Worm (Caenorhabditis elegans) whole organism, L4 larva: ENCODE measurements around the gene idpb-5.
A peak's percentile ranks its signal among the peaks of the same experiment; 100 is the strongest.

ENCODE experiments used
- F10B5.3 ChIP-seq: sonication (generic microtip); optimal IDR thresholded peaks from 2 replicates; lab custom pipeline; 2016; ENCODE audit warnings: mild to moderate bottlenecking, missing genetic modification characterization, missing compliant biosample characterization
- F49E8.2 ChIP-seq: sonication (generic microtip); optimal IDR thresholded peaks from 2 replicates; lab custom pipeline; 2016; ENCODE audit warnings: missing compliant biosample characterization, mild to moderate bottlenecking, missing genetic modification characterization, borderline replicate concordance
- Y105C5A.15 ChIP-seq: fragments of 200-800 bp; sonication (Bioruptor generic); IDR thresholded peaks from 2 replicates; pipeline ENCODE4 v1.3.6; 2022; ENCODE audit warnings: missing genetic modification characterization, missing compliant biosample characterization
- Y48G9A.11 ChIP-seq: fragments of 200-800 bp; sonication (Bioruptor generic); IDR thresholded peaks from 2 replicates; pipeline ENCODE4 v1.3.6; 2022; ENCODE audit warnings: missing genetic modification reagents, missing genetic modification characterization, missing compliant biosample characterization
- Y75B8A.6 ChIP-seq: fragments of 200-800 bp; sonication (Bioruptor generic); IDR thresholded peaks from 2 replicates; pipeline ENCODE4 v1.3.6; 2022; ENCODE audit warnings: missing genetic modification reagents, missing genetic modification characterization, missing compliant biosample characterization
- aha-1 ChIP-seq: fragments of 150-350 bp; peaks from one replicate; lab custom pipeline; 2014; ENCODE audit warnings: missing biosample characterization, missing genetic modification characterization
- arid-1 ChIP-seq: fragments of 200-800 bp; sonication (Bioruptor generic); conservative IDR thresholded peaks from 2 replicates; pipeline ENCODE4 v1.3.6; 2022; ENCODE audit warnings: missing genetic modification reagents, missing genetic modification characterization, missing compliant biosample characterization
- attf-4 ChIP-seq: sonication (generic microtip); optimal IDR thresholded peaks from 3 replicates; lab custom pipeline; 2017; ENCODE audit warnings: missing biosample characterization, missing genetic modification characterization
- ceh-32 ChIP-seq: sonication (generic microtip); optimal IDR thresholded peaks from 2 replicates; lab custom pipeline; 2016; ENCODE audit warnings: mild to moderate bottlenecking, missing genetic modification characterization, missing compliant biosample characterization; ENCODE audit not compliant: poor library complexity
- ceh-44 ChIP-seq: fragments of 200-800 bp; sonication (Bioruptor generic); IDR thresholded peaks from 2 replicates; pipeline ENCODE4 v1.3.6; 2022; ENCODE audit warnings: missing genetic modification reagents, missing genetic modification characterization, missing compliant biosample characterization
- cey-2 ChIP-seq: sonication (generic microtip); optimal IDR thresholded peaks from 3 replicates; lab custom pipeline; 2017; ENCODE audit warnings: missing genetic modification characterization, mild to moderate bottlenecking, missing compliant biosample characterization, antibody characterized with exemption, borderline replicate concordance; ENCODE audit not compliant: insufficient read depth
- ctbp-1 ChIP-seq: fragments of 200-800 bp; sonication (Bioruptor generic); IDR thresholded peaks from 2 replicates; pipeline ENCODE4 v1.3.6; 2022; ENCODE audit warnings: missing genetic modification reagents, missing genetic modification characterization, missing compliant biosample characterization
- daf-16 ChIP-seq, 3 experiments: sonication (generic microtip); optimal IDR thresholded peaks; 2 replicates each; lab custom pipeline; 2016 to 2017; ENCODE audit warnings: missing genetic modification characterization in 3 of 3, missing genetic modification reagents in 3 of 3, mild to moderate bottlenecking in 2 of 3, missing compliant biosample characterization in 2 of 3, missing biosample characterization in 1 of 3, moderate library complexity in 1 of 3
- dmd-8 ChIP-seq: fragments of 200-800 bp; sonication (Bioruptor generic); IDR thresholded peaks from 2 replicates; pipeline ENCODE4 v1.3.6; 2022; ENCODE audit warnings: missing genetic modification characterization, missing compliant biosample characterization
- dpl-1 ChIP-seq: fragments of 150-350 bp; optimal IDR thresholded peaks from 2 replicates; lab custom pipeline; 2014; ENCODE audit warnings: missing biosample characterization, missing genetic modification reagents, missing genetic modification characterization
- egl-27 ChIP-seq: sonication (generic microtip); optimal IDR thresholded peaks from 3 replicates; lab custom pipeline; 2017; ENCODE audit warnings: missing biosample characterization, missing genetic modification reagents, missing genetic modification characterization
- hlh-11 ChIP-seq: fragments of 200-800 bp; sonication (Bioruptor generic); optimal IDR thresholded peaks from 2 replicates; lab custom pipeline; 2018; ENCODE audit warnings: mild to moderate bottlenecking, missing genetic modification characterization, missing compliant biosample characterization
- hmg-1.1 ChIP-seq: fragments of 200-800 bp; sonication (Bioruptor generic); IDR thresholded peaks from 2 replicates; pipeline ENCODE4 v1.3.6; 2022; ENCODE audit warnings: missing genetic modification reagents, missing genetic modification characterization, missing compliant biosample characterization
- lim-7 ChIP-seq: fragments of 200-800 bp; sonication (Bioruptor generic); IDR thresholded peaks from 2 replicates; pipeline ENCODE4 v1.3.6; 2022; ENCODE audit warnings: missing genetic modification characterization, missing compliant biosample characterization
- lin-1 ChIP-seq: fragments of 200-800 bp; sonication (Bioruptor generic); IDR thresholded peaks from 2 replicates; pipeline ENCODE4 v1.3.6; 2022; ENCODE audit warnings: missing genetic modification reagents, missing genetic modification characterization, missing compliant biosample characterization
- lin-13 ChIP-seq: fragments of 150-350 bp; optimal IDR thresholded peaks from 2 replicates; lab custom pipeline; 2014; ENCODE audit warnings: missing biosample characterization, missing genetic modification reagents, missing genetic modification characterization
- lin-38 ChIP-seq: fragments of 200-800 bp; sonication (Bioruptor generic); IDR thresholded peaks from 2 replicates; pipeline ENCODE4 v1.3.6; 2022; ENCODE audit warnings: missing genetic modification reagents, missing genetic modification characterization, missing compliant biosample characterization
- lin-39 ChIP-seq: fragments of 150-350 bp; optimal IDR thresholded peaks from 2 replicates; lab custom pipeline; 2014; ENCODE audit warnings: missing biosample characterization, missing genetic modification reagents, missing genetic modification characterization
- lir-3 ChIP-seq: sonication (generic microtip); optimal IDR thresholded peaks from 2 replicates; lab custom pipeline; 2016; ENCODE audit warnings: mild to moderate bottlenecking, missing genetic modification characterization, missing compliant biosample characterization
- mxl-2 ChIP-seq: fragments of 200-800 bp; sonication (Bioruptor generic); conservative IDR thresholded peaks from 2 replicates; pipeline ENCODE4 v1.3.6; 2022; ENCODE audit warnings: missing genetic modification reagents, missing genetic modification characterization, missing compliant biosample characterization
- mxl-3 ChIP-seq: fragments of 200-800 bp; sonication (Bioruptor generic); optimal IDR thresholded peaks from 2 replicates; lab custom pipeline; 2018; ENCODE audit warnings: mild to moderate bottlenecking, missing genetic modification characterization, missing compliant biosample characterization
- nhr-10 ChIP-seq: fragments of 150-350 bp; optimal IDR thresholded peaks from 2 replicates; lab custom pipeline; 2014; ENCODE audit warnings: missing biosample characterization, missing genetic modification characterization
- nhr-237 ChIP-seq: sonication (generic microtip); optimal IDR thresholded peaks from 2 replicates; lab custom pipeline; 2017; ENCODE audit warnings: missing biosample characterization, missing genetic modification characterization
- nhr-77 ChIP-seq: fragments of 150-350 bp; optimal IDR thresholded peaks from 2 replicates; lab custom pipeline; 2014; ENCODE audit warnings: missing biosample characterization, missing genetic modification characterization
- pha-4 ChIP-seq, 2 experiments: fragments of 150-350 bp in 1 of 2; fragments of 200-800 bp in 1 of 2; sonication (Bioruptor generic) in 1 of 2; IDR thresholded peaks in 1 of 2; optimal IDR thresholded peaks in 1 of 2; 2 replicates each; pipeline versions ENCODE4 v1.3.6 to Lab custom; 2014 to 2022; ENCODE audit warnings: missing genetic modification characterization in 2 of 2, missing genetic modification reagents in 2 of 2, missing biosample characterization in 1 of 2, missing compliant biosample characterization in 1 of 2
- skn-1 ChIP-seq: fragments of 150-350 bp; optimal IDR thresholded peaks from 2 replicates; lab custom pipeline; 2014; ENCODE audit warnings: missing biosample characterization, missing genetic modification characterization
- tra-1 ChIP-seq: fragments of 200-800 bp; sonication (Bioruptor generic); IDR thresholded peaks from 2 replicates; pipeline ENCODE4 v1.3.6; 2022; ENCODE audit warnings: missing genetic modification reagents, missing genetic modification characterization, missing compliant biosample characterization
- unc-130 ChIP-seq: sonication (generic microtip); optimal IDR thresholded peaks from 2 replicates; lab custom pipeline; 2016; ENCODE audit warnings: missing genetic modification reagents, missing genetic modification characterization, missing compliant biosample characterization
- unc-62 ChIP-seq, 3 experiments: fragments of 150-350 bp in 1 of 3; sonication (generic microtip); optimal IDR thresholded peaks in 2 of 3; peaks in 1 of 3; 1 replicate in 1 of 3; 2 replicates in 2 of 3; lab custom pipeline; 2014 to 2017; ENCODE audit warnings: missing biosample characterization in 3 of 3, missing genetic modification characterization in 3 of 3, missing genetic modification reagents in 3 of 3, missing genotype in 1 of 3
- vab-7 ChIP-seq: fragments of 200-800 bp; sonication (Bioruptor generic); IDR thresholded peaks from 2 replicates; pipeline ENCODE4 v1.3.6; 2022; ENCODE audit warnings: missing genetic modification reagents, missing genetic modification characterization, missing compliant biosample characterization
- zag-1 ChIP-seq: fragments of 150-350 bp; optimal IDR thresholded peaks from 2 replicates; lab custom pipeline; 2014; ENCODE audit warnings: missing biosample characterization, missing genetic modification characterization
- zfp-2 ChIP-seq: sonication (generic microtip); optimal IDR thresholded peaks from 2 replicates; lab custom pipeline; 2016; ENCODE audit warnings: mild to moderate bottlenecking, missing genetic modification characterization, missing compliant biosample characterization
- zip-2 ChIP-seq: fragments of 150-350 bp; optimal IDR thresholded peaks from 2 replicates; lab custom pipeline; 2014; ENCODE audit warnings: missing biosample characterization, missing genetic modification characterization
- ztf-7 ChIP-seq: fragments of 150-350 bp; optimal IDR thresholded peaks from 2 replicates; lab custom pipeline; 2014; ENCODE audit warnings: missing biosample characterization, missing genetic modification characterization

Gene idpb-5

ce11 chrV:11818064-11818463 is 21.3 kb upstream of the idpb-5 start (continued):
- TF ChIP-seq Y75B8A.6 (GFP tag; lab: Robert Waterston, UW): no peak
- TF ChIP-seq egl-27 (tag; lab: Kevin White, UChicago): no peak
- no peak for TF ChIP-seq skn-1
- TF ChIP-seq cey-2 (tag; lab: Kevin White, UChicago): no peak
- TF ChIP-seq hlh-11 (tag; lab: Kevin White, UChicago): no peak
- no peak for TF ChIP-seq arid-1
- TF ChIP-seq zfp-2 (tag; lab: Kevin White, UChicago): no peak
- TF ChIP-seq unc-130: no peak
- no peak for TF ChIP-seq ztf-7 (tag; lab: Kevin White, UChicago)
- TF ChIP-seq pha-4 (GFP tag; IDR thresholded peaks at IDR 0.05; lab: Robert Waterston, UW): 0 out of 2 replicates have a peak, but pooled peaks have one; percentile 35
- TF ChIP-seq pha-4 (tag; optimal IDR thresholded peaks at IDR 0.05; lab: Kevin White, UChicago): no peak
- no peak for TF ChIP-seq zip-2
- 0 out of 2 replicates have a peak, but pooled peaks have one; percentile 15 for TF ChIP-seq lin-38
- no peak for TF ChIP-seq lin-13 (GFP tag; lab: Kevin White, UChicago)
- TF ChIP-seq tra-1 (GFP tag; lab: Robert Waterston, UW): no peak
- TF ChIP-seq lin-1 (GFP tag; lab: Robert Waterston, UW): no peak
- no peak for TF ChIP-seq lim-7 (GFP tag; lab: Robert Waterston, UW)
- TF ChIP-seq lir-3 (tag; lab: Kevin White, UChicago): no peak
- no peak for TF ChIP-seq attf-4 (tag; lab: Kevin White, UChicago)
- no peak for TF ChIP-seq ceh-44
- TF ChIP-seq hmg-1.1: no peak
- no peak for TF ChIP-seq F49E8.2 (tag; lab: Kevin White, UChicago)
- TF ChIP-seq ceh-32 (tag; lab: Kevin White, UChicago): no peak
- TF ChIP-seq F10B5.3 (tag; lab: Kevin White, UChicago): no peak
- no peak for TF ChIP-seq nhr-237
- no peak for TF ChIP-seq mxl-3 (GFP tag; lab: Kevin White, UChicago)
- no peak for TF ChIP-seq dmd-8 (GFP tag; lab: Robert Waterston, UW)
- TF ChIP-seq nhr-77: no peak
- TF ChIP-seq Y105C5A.15 (GFP tag; lab: Robert Waterston, UW): 0 out of 2 replicates have a peak, but pooled peaks have one; percentile 32

ce11 chrV:11818786-11819185 is 20.5 kb upstream of the idpb-5 start:
- TF ChIP-seq unc-62 (GFP tag; optimal IDR thresholded peaks at IDR 0.05 in 1 of 2; lab: Kevin White, UChicago) (peak in 1 of 2 experiments; percentile 44), unc-62 (tag; optimal IDR thresholded peaks at IDR 0.05; lab: Kevin White, UChicago) (no peak), attf-4 (tag; lab: Kevin White, UChicago) (no peak)

- TF ChIP-seq zip-2: no peak
- TF ChIP-seq dpl-1: no peak
- TF ChIP-seq lin-39 (tag; lab: Kevin White, UChicago): no peak
- no peak for TF ChIP-seq daf-16 (GFP tag; optimal IDR thresholded peaks at IDR 0.05; lab: Kevin White, UChicago)
- TF ChIP-seq daf-16 (tag; optimal IDR thresholded peaks at IDR 0.05; lab: Kevin White, UChicago): peak; percentile 4
- TF ChIP-seq zag-1 (tag; lab: Kevin White, UChicago): no peak
- no peak for TF ChIP-seq Y48G9A.11
- TF ChIP-seq vab-7 (GFP tag; lab: Robert Waterston, UW): 0 out of 2 replicates have a peak, but pooled peaks have one; percentile 2
- no peak for TF ChIP-seq nhr-10 (tag; lab: Kevin White, UChicago)
- TF ChIP-seq aha-1: peak; percentile 76
- no peak for TF ChIP-seq mxl-2 (GFP tag; lab: Robert Waterston, UW)
- TF ChIP-seq ctbp-1: no peak
Observed at ce11 chrV:11819451-11819850, 19.9 kb upstream of the idpb-5 start.
